Worm (Caenorhabditis elegans): Measurements from ENCODE around the gene Y59H11AM.4.

Gene Y59H11AM.4

ce11 chrIV:8540268-8540667, 29.9 kb downstream of the Y59H11AM.4 start:
- TF ChIP-seq nhr-10 (tag; optimal IDR thresholded peaks at IDR 0.05): no peak
- TF ChIP-seq tra-1 (GFP tag; IDR thresholded peaks at IDR 0.05): no peak
- TF ChIP-seq nhr-102 (tag; optimal IDR thresholded peaks at IDR 0.05): no peak
- TF ChIP-seq hif-1 (tag; optimal IDR thresholded peaks at IDR 0.05): no peak
- TF ChIP-seq snpc-1.2 (GFP tag; IDR thresholded peaks at IDR 0.05): no peak
- no peak for TF ChIP-seq lin-38 (GFP tag; IDR thresholded peaks at IDR 0.05)
- no peak for TF ChIP-seq spr-1 (tag; optimal IDR thresholded peaks at IDR 0.05)
- TF ChIP-seq T20F7.1 (GFP tag; optimal IDR thresholded peaks at IDR 0.05): no peak
- TF ChIP-seq gei-8 (GFP tag; optimal IDR thresholded peaks at IDR 0.05): no peak
- no peak for TF ChIP-seq hmg-1.1 (GFP tag; IDR thresholded peaks at IDR 0.05)
- no peak for TF ChIP-seq F49E8.2 (tag; optimal IDR thresholded peaks at IDR 0.05; ENCODE audit: borderline replicate concordance)
- TF ChIP-seq nhr-25 (tag; optimal IDR thresholded peaks at IDR 0.05; ENCODE audit: borderline replicate concordance, insufficient read depth): no peak
- TF ChIP-seq egl-27 (tag; optimal IDR thresholded peaks at IDR 0.05): no peak
- no peak for TF ChIP-seq snpc-4 (tag; optimal IDR thresholded peaks at IDR 0.05)
- TF ChIP-seq ces-1 (GFP tag; optimal IDR thresholded peaks at IDR 0.05): no peak
- TF ChIP-seq zfp-3 (GFP tag; conservative IDR thresholded peaks at IDR 0.05): no peak
- TF ChIP-seq saeg-2 (GFP tag; IDR thresholded peaks at IDR 0.05): no peak
- no peak for TF ChIP-seq vab-7 (GFP tag; IDR thresholded peaks at IDR 0.05)
- TF ChIP-seq lin-29 (GFP tag; IDR thresholded peaks at IDR 0.05): no peak
- no peak; the same call in 1 of the 2 replicates for TF ChIP-seq lin-1 (GFP tag; IDR thresholded peaks at IDR 0.05)
- TF ChIP-seq dmd-6 (GFP tag; IDR thresholded peaks at IDR 0.05): peak; percentile 73
- TF ChIP-seq nhr-28 (tag; optimal IDR thresholded peaks at IDR 0.05): peak; percentile 71
- no peak for TF ChIP-seq nhr-111 (GFP tag; optimal IDR thresholded peaks at IDR 0.05)
- no peak for TF ChIP-seq ceh-44 (GFP tag; IDR thresholded peaks at IDR 0.05)
- no peak for TF ChIP-seq nhr-76 (tag; optimal IDR thresholded peaks at IDR 0.05)
- peak; percentile 44 for TF ChIP-seq dve-1 (tag; optimal IDR thresholded peaks at IDR 0.05; ENCODE audit: insufficient read depth)
- no peak for TF ChIP-seq dpl-1 (GFP tag; optimal IDR thresholded peaks at IDR 0.05)
- no peak for TF ChIP-seq nhr-42 (GFP tag; IDR thresholded peaks at IDR 0.05)
- TF ChIP-seq daf-16 (GFP tag; optimal IDR thresholded peaks at IDR 0.05): no peak
- peak; percentile 48 for TF ChIP-seq daf-16 (tag; optimal IDR thresholded peaks at IDR 0.05)
- TF ChIP-seq unc-62 (GFP tag; optimal IDR thresholded peaks at IDR 0.05 in 1 of 2): no peak
- TF ChIP-seq unc-62 (tag; optimal IDR thresholded peaks at IDR 0.05): no peak
- peak; percentile 82 for TF ChIP-seq pqm-1 (tag; optimal IDR thresholded peaks at IDR 0.05)
- TF ChIP-seq fkh-10 (GFP tag; optimal IDR thresholded peaks at IDR 0.05): no peak
- TF ChIP-seq hlh-30 (tag; optimal IDR thresholded peaks at IDR 0.05; ENCODE audit: insufficient read depth): no peak
- no peak for TF ChIP-seq lsy-2 (tag; optimal IDR thresholded peaks at IDR 0.05)
- TF ChIP-seq ceh-62 (tag; optimal IDR thresholded peaks at IDR 0.05): no peak
- TF ChIP-seq ztf-7 (tag; optimal IDR thresholded peaks at IDR 0.05): no peak
- no peak for TF ChIP-seq aha-1 (tag)
- TF ChIP-seq pha-4 (GFP tag; IDR thresholded peaks at IDR 0.05): no peak
- TF ChIP-seq pha-4 (tag; optimal IDR thresholded peaks at IDR 0.05): no peak
- no peak for TF ChIP-seq set-16 (GFP tag; IDR thresholded peaks at IDR 0.05)
- TF ChIP-seq mep-1 (tag; optimal IDR thresholded peaks at IDR 0.05): no peak
- TF ChIP-seq daf-19 (GFP tag; conservative IDR thresholded peaks at IDR 0.05): no peak
- peak; percentile 66 for TF ChIP-seq hlh-11 (tag; optimal IDR thresholded peaks at IDR 0.05)
- no peak for TF ChIP-seq fos-1 (tag; optimal IDR thresholded peaks at IDR 0.05)
- no peak for TF ChIP-seq tag-97 (GFP tag; IDR thresholded peaks at IDR 0.05)
- peak; percentile 61 for TF ChIP-seq mes-2 (tag; optimal IDR thresholded peaks at IDR 0.05; ENCODE audit: poor library complexity, severe bottlenecking)
- TF ChIP-seq ZK337.2 (GFP tag; IDR thresholded peaks at IDR 0.05): no peak
- no peak for TF ChIP-seq sdz-12 (GFP tag; optimal IDR thresholded peaks at IDR 0.05)
- TF ChIP-seq nhr-48 (tag; optimal IDR thresholded peaks at IDR 0.05): no peak
- TF ChIP-seq ztf-11 (tag; optimal IDR thresholded peaks at IDR 0.05): no peak
- no peak for TF ChIP-seq daf-8 (GFP tag; IDR thresholded peaks at IDR 0.05)
